Worm (Caenorhabditis elegans): ENCODE measurements around the gene srbc-3.

DNA sequence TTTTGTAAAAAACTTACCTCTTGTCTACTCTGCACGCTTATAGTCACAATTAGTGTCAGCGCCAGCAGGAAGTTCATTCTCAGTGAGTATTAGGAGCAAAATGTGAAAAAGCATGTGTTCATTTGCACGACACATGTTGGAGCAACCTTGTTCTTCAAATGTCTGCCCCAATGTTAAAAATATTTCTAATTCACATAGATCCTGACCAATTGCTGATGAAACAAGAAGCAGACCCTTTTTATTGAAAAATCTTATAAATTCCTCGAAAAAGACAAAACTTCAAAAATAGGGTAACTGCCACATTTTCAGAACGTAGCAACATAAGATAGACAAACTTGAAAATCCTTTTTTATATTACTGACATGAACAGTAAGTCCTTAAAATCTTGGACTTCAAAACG is 15.9 kb downstream of the srbc-3 start, which contains the start of gene C17B7.8:
- TF ChIP-seq hmg-4 (GFP tag; optimal IDR thresholded peaks at IDR 0.05) (no peak), hnd-1 (tag; optimal IDR thresholded peaks at IDR 0.05) (no peak)
